Worm (Caenorhabditis elegans): ENCODE measurements around the gene fbxb-16.

- no peak for TF ChIP-seq elt-2 (tag; optimal IDR thresholded peaks at IDR 0.05)
- TF ChIP-seq unc-62 (GFP tag; optimal IDR thresholded peaks at IDR 0.05) = no peak
- no peak for TF ChIP-seq ztf-11 (tag; optimal IDR thresholded peaks at IDR 0.05)
- no peak for TF ChIP-seq daf-12 (tag; optimal IDR thresholded peaks at IDR 0.05)
- no peak for TF ChIP-seq nhr-11 (tag; optimal IDR thresholded peaks at IDR 0.05)
- TF ChIP-seq ztf-4 (tag; optimal IDR thresholded peaks at IDR 0.05) = no peak
- no peak for TF ChIP-seq nhr-28 (tag; optimal IDR thresholded peaks at IDR 0.05)
Observed at ce11 chrII:1662881-1663280, 11.2 kb upstream of the fbxb-16 start, which contains the start of gene ZC204.14.

All from whole organism, L3 larva.